Fruit fly (Drosophila melanogaster) whole organism, embryonic: ENCODE results near the gene sky.
A peak's percentile ranks its signal among the peaks of the same experiment; 100 is the strongest.

ENCODE experiments used
- Abd-B ChIP-seq: fragments of 200-800 bp; sonication (Bioruptor generic); optimal IDR thresholded peaks from 2 replicates; lab custom pipeline; 2018; ENCODE audit warnings: missing biosample characterization, mild to moderate bottlenecking, missing genetic modification characterization, moderate library complexity
- CG10267 ChIP-seq: fragments of 200-800 bp; sonication (Bioruptor generic); optimal IDR thresholded peaks from 2 replicates; lab custom pipeline; 2018; ENCODE audit warnings: missing biosample characterization, mild to moderate bottlenecking, missing genetic modification characterization, moderate library complexity
- CG15269 ChIP-seq: fragments of 200-800 bp; sonication (Bioruptor generic); optimal IDR thresholded peaks from 2 replicates; lab custom pipeline; 2018; ENCODE audit warnings: missing biosample characterization, mild to moderate bottlenecking, missing genetic modification characterization, moderate library complexity
- CG1603 ChIP-seq: fragments of 200-800 bp; sonication (Bioruptor generic); optimal IDR thresholded peaks from 2 replicates; lab custom pipeline; 2019; ENCODE audit warnings: missing biosample characterization, mild to moderate bottlenecking, missing genetic modification characterization, moderate library complexity
- CG16813 ChIP-seq: fragments of 200-800 bp; sonication (Bioruptor generic); IDR thresholded peaks from 3 replicates; pipeline ENCODE4 v1.3.6; 2022; ENCODE audit warnings: missing biosample characterization, missing genetic modification characterization; ENCODE audit not compliant: partially characterized antibody
- CG18476 ChIP-seq: fragments of 200-800 bp; sonication (Bioruptor generic); optimal IDR thresholded peaks from 2 replicates; lab custom pipeline; 2016; ENCODE audit warnings: missing biosample characterization, mild to moderate bottlenecking, missing genetic modification characterization
- CG3163 ChIP-seq: fragments of 200-800 bp; sonication (Bioruptor generic); optimal IDR thresholded peaks from 3 replicates; lab custom pipeline; 2016; ENCODE audit warnings: missing biosample characterization, missing genetic modification characterization
- CG3407 ChIP-seq: fragments of 200-800 bp; sonication (Bioruptor generic); optimal IDR thresholded peaks from 2 replicates; lab custom pipeline; 2018; ENCODE audit warnings: missing biosample characterization, mild to moderate bottlenecking, missing genetic modification characterization
- CG3726 ChIP-seq: fragments of 200-800 bp; sonication (Bioruptor generic); IDR thresholded peaks from 3 replicates; pipeline ENCODE4, ENCODE4 v1.3.6; 2022; ENCODE audit warnings: missing biosample characterization, missing genetic modification characterization
- CG3847 ChIP-seq: fragments of 200-800 bp; sonication (Bioruptor generic); IDR thresholded peaks from 2 replicates; pipeline ENCODE4 v1.3.6; 2022; ENCODE audit warnings: missing biosample characterization, missing genetic modification characterization
- CG3995 ChIP-seq: fragments of 200-800 bp; sonication (Bioruptor generic); optimal IDR thresholded peaks from 3 replicates; lab custom pipeline; 2016; ENCODE audit warnings: missing biosample characterization, missing genetic modification characterization
- CG5180 ChIP-seq: fragments of 200-800 bp; sonication (Bioruptor generic); optimal IDR thresholded peaks from 3 replicates; lab custom pipeline; 2017; ENCODE audit warnings: missing biosample characterization, missing genetic modification characterization, mild to moderate bottlenecking, moderate library complexity, missing genetic modification reagents
- CG7963 ChIP-seq: fragments of 200-800 bp; sonication (Bioruptor generic); IDR thresholded peaks from 3 replicates; pipeline ENCODE4 v1.3.6; 2022; ENCODE audit warnings: missing biosample characterization, missing genetic modification characterization; ENCODE audit not compliant: partially characterized antibody
- CG8281 ChIP-seq: fragments of 200-800 bp; sonication (Bioruptor generic); optimal IDR thresholded peaks from 2 replicates; lab custom pipeline; 2018; ENCODE audit warnings: missing biosample characterization, mild to moderate bottlenecking, missing genetic modification characterization, moderate library complexity
- CG8290 ChIP-seq, 3 experiments: fragments of 200-800 bp; sonication (Bioruptor generic); optimal IDR thresholded peaks; 2 replicates each; lab custom pipeline; 2016 to 2019; ENCODE audit warnings: missing biosample characterization in 3 of 3, missing genetic modification characterization in 3 of 3, mild to moderate bottlenecking in 2 of 3, moderate library complexity in 1 of 3
- Drgx ChIP-seq: fragments of 200-800 bp; sonication (Bioruptor generic); IDR thresholded peaks from 2 replicates; pipeline ENCODE4 v1.3.6; 2022; ENCODE audit warnings: missing biosample characterization, missing genetic modification characterization
- Hr3 ChIP-seq: fragments of 200-800 bp; sonication (Bioruptor generic); optimal IDR thresholded peaks from 3 replicates; lab custom pipeline; 2016; ENCODE audit warnings: missing biosample characterization, missing genetic modification characterization
- MESR4 ChIP-seq: fragments of 200-800 bp; sonication (Bioruptor generic); optimal IDR thresholded peaks from 2 replicates; lab custom pipeline; 2018; ENCODE audit warnings: missing biosample characterization, mild to moderate bottlenecking, missing genetic modification characterization, moderate library complexity
- Sin3A ChIP-seq: fragments of >200 bp; optimal IDR thresholded peaks from 2 replicates; lab custom pipeline; 2018
- amos ChIP-seq: fragments of 200-800 bp; sonication (Bioruptor generic); IDR thresholded peaks from 2 replicates; pipeline ENCODE4 v1.3.6; 2022; ENCODE audit warnings: missing biosample characterization, missing genetic modification characterization; ENCODE audit not compliant: partially characterized antibody
- ato ChIP-seq: fragments of 200-800 bp; sonication (Bioruptor generic); IDR thresholded peaks from 2 replicates; pipeline ENCODE4 v1.3.6; 2022; ENCODE audit warnings: missing biosample characterization, missing genetic modification characterization; ENCODE audit not compliant: partially characterized antibody
- bbx ChIP-seq: fragments of 200-800 bp; sonication (Bioruptor generic); IDR thresholded peaks from 2 replicates; pipeline ENCODE4 v1.3.6; 2022; ENCODE audit warnings: missing biosample characterization, missing genetic modification characterization; ENCODE audit not compliant: partially characterized antibody
- chinmo ChIP-seq: fragments of 200-800 bp; sonication (Bioruptor generic); IDR thresholded peaks from 4 replicates; pipeline ENCODE4 v1.3.6; 2022; ENCODE audit warnings: missing biosample characterization, missing genetic modification characterization; ENCODE audit not compliant: partially characterized antibody
- chm ChIP-seq: fragments of 200-800 bp; sonication (Bioruptor generic); IDR thresholded peaks from 2 replicates; pipeline ENCODE4 v1.3.6; 2022; ENCODE audit warnings: missing biosample characterization, missing genetic modification characterization
- chn ChIP-seq: fragments of 200-800 bp; sonication (Bioruptor generic); optimal IDR thresholded peaks from 2 replicates; lab custom pipeline; 2016; ENCODE audit warnings: missing biosample characterization, missing genetic modification characterization
- crol ChIP-seq: fragments of 200-800 bp; sonication (Bioruptor generic); IDR thresholded peaks from 2 replicates; pipeline ENCODE4 v1.3.6; 2022; ENCODE audit warnings: missing biosample characterization, missing genetic modification characterization
- disco-r ChIP-seq: fragments of 200-800 bp; sonication (Bioruptor generic); optimal IDR thresholded peaks from 2 replicates; lab custom pipeline; 2016; ENCODE audit warnings: missing biosample characterization, missing genetic modification characterization
- dmrt99B ChIP-seq: fragments of 200-800 bp; sonication (Bioruptor generic); optimal IDR thresholded peaks from 2 replicates; lab custom pipeline; 2018; ENCODE audit warnings: missing biosample characterization, mild to moderate bottlenecking, missing genetic modification characterization, moderate library complexity
- gce ChIP-seq: fragments of 200-800 bp; sonication (Bioruptor generic); IDR thresholded peaks from 3 replicates; pipeline ENCODE4 v1.3.6; 2022; ENCODE audit warnings: missing biosample characterization, missing genetic modification characterization
- hkb ChIP-seq, 2 experiments: fragments of 200-800 bp in 1 of 2; fragments of >200 bp in 1 of 2; sonication (Bioruptor generic) in 1 of 2; IDR thresholded peaks in 1 of 2; optimal IDR thresholded peaks in 1 of 2; 2 replicates each; pipeline versions ENCODE4 v1.3.6 to Lab custom; 2017 to 2022; ENCODE audit warnings: missing biosample characterization in 1 of 2, missing genetic modification characterization in 1 of 2
- jigr1 ChIP-seq: fragments of 200-800 bp; sonication (Bioruptor generic); IDR thresholded peaks from 3 replicates; pipeline ENCODE4 v1.3.6; 2022; ENCODE audit warnings: missing biosample characterization, missing genetic modification characterization
- lbe ChIP-seq: fragments of 200-800 bp; sonication (Bioruptor generic); optimal IDR thresholded peaks from 2 replicates; lab custom pipeline; 2016; ENCODE audit warnings: missing biosample characterization, mild to moderate bottlenecking, missing genetic modification characterization
- otp ChIP-seq: fragments of 200-800 bp; sonication (Bioruptor generic); IDR thresholded peaks from 3 replicates; pipeline ENCODE4, ENCODE4 v1.3.6; 2022; ENCODE audit warnings: missing biosample characterization, missing genetic modification characterization
- phol ChIP-seq: fragments of 200-800 bp; sonication (Bioruptor generic); optimal IDR thresholded peaks from 3 replicates; lab custom pipeline; 2018; ENCODE audit warnings: missing biosample characterization, mild to moderate bottlenecking, missing genetic modification characterization, moderate library complexity
- row ChIP-seq: fragments of 200-800 bp; sonication (Bioruptor generic); IDR thresholded peaks from 3 replicates; pipeline ENCODE4 v1.3.6; 2022; ENCODE audit warnings: missing biosample characterization, missing genetic modification characterization
- sc ChIP-seq, 3 experiments: fragments of >200 bp in 2 of 3; fragments of 200-800 bp in 1 of 3; sonication (Bioruptor generic) in 1 of 3; optimal IDR thresholded peaks; 2 replicates in 2 of 3; 3 replicates in 1 of 3; lab custom pipeline; 2017; ENCODE audit warnings: mild to moderate bottlenecking in 1 of 3, missing biosample characterization in 1 of 3, missing genetic modification characterization in 1 of 3, missing genetic modification reagents in 1 of 3
- sd ChIP-seq: fragments of 200-800 bp; sonication (Bioruptor generic); optimal IDR thresholded peaks from 3 replicates; lab custom pipeline; 2018; ENCODE audit warnings: missing biosample characterization, mild to moderate bottlenecking, missing genetic modification characterization, moderate library complexity
- sens ChIP-seq: fragments of 200-800 bp; sonication (Bioruptor generic); peaks from one replicate; lab custom pipeline; 2016; ENCODE audit warnings: missing biosample characterization, missing genetic modification characterization
- sens-2 ChIP-seq: fragments of 200-800 bp; sonication (Bioruptor generic); IDR thresholded peaks from 2 replicates; pipeline ENCODE4 v1.3.6; 2022; ENCODE audit warnings: missing biosample characterization, missing genetic modification characterization
- ttk ChIP-seq: fragments of 200-800 bp; sonication (Bioruptor generic); IDR thresholded peaks from 2 replicates; pipeline ENCODE4 v2.1.2; 2022; ENCODE audit warnings: missing biosample characterization, missing genetic modification characterization

The sky gene

dm6 chr2L:20944342-20944741 is 25.6 kb upstream of the sky start (continued):
- TF ChIP-seq hkb (optimal IDR thresholded peaks at IDR 0.05; lab: Kevin White, UChicago) = no peak
- peak; percentile 21; the same call in 1 of the 2 replicates for TF ChIP-seq hkb (GFP tag; IDR thresholded peaks at IDR 0.05; lab: Robert Waterston, UW)
- no peak for TF ChIP-seq chn
- TF ChIP-seq ato (GFP tag; lab: Robert Waterston, UW) = no peak
- no peak for TF ChIP-seq bbx (GFP tag; lab: Robert Waterston, UW)
- TF ChIP-seq chinmo (GFP tag; lab: Robert Waterston, UW) = no peak
- peak; percentile 42 for TF ChIP-seq CG1603 (tag; lab: Kevin White, UChicago)
- peak; percentile 60 for TF ChIP-seq phol
- no peak for TF ChIP-seq ttk (GFP tag; lab: Robert Waterston, UW)
- TF ChIP-seq CG7963 (GFP tag; lab: Robert Waterston, UW) = no peak
- peak; percentile 40 for TF ChIP-seq CG10267 (tag; lab: Kevin White, UChicago)
- no peak for TF ChIP-seq gce (GFP tag; lab: Robert Waterston, UW)
- TF ChIP-seq CG8281 (tag; lab: Kevin White, UChicago) = no peak
- TF ChIP-seq sd (tag; lab: Kevin White, UChicago) = no peak
- TF ChIP-seq jigr1 = no peak
- no peak; the same call in 1 of the 2 replicates for TF ChIP-seq chm
- TF ChIP-seq amos (GFP tag; lab: Robert Waterston, UW) = no peak
- no peak for TF ChIP-seq Sin3A
- TF ChIP-seq CG3995 = no peak
- TF ChIP-seq CG8290 (GFP tag; optimal IDR thresholded peaks at IDR 0.05; lab: Kevin White, UChicago) = no peak
- TF ChIP-seq CG8290 (tag; optimal IDR thresholded peaks at IDR 0.05; lab: Kevin White, UChicago) = no peak
- TF ChIP-seq MESR4 (GFP tag; lab: Kevin White, UChicago) = no peak
- no peak for TF ChIP-seq CG3163
- peak; percentile 29 for TF ChIP-seq Hr3 (GFP tag; lab: Kevin White, UChicago)
- TF ChIP-seq, all 482 proteins: peak for 124

dm6 chr2L:20943148-20943547 is 24.4 kb upstream of the sky start:
- no peak for TF ChIP-seq disco-r (GFP tag; lab: Kevin White, UChicago)
- no peak for TF ChIP-seq hkb (optimal IDR thresholded peaks at IDR 0.05; lab: Kevin White, UChicago)
- TF ChIP-seq hkb (GFP tag; IDR thresholded peaks at IDR 0.05; lab: Robert Waterston, UW) = no peak
- no peak for TF ChIP-seq CG18476 (GFP tag; lab: Kevin White, UChicago)
- peak; percentile 3; the same call in 1 of the 2 replicates for TF ChIP-seq crol (GFP tag; lab: Robert Waterston, UW)
- TF ChIP-seq Drgx (GFP tag; lab: Robert Waterston, UW) = peak; percentile 33; the same call in 1 of the 2 replicates
- no peak for TF ChIP-seq CG3847 (GFP tag; lab: Robert Waterston, UW)
- no peak for TF ChIP-seq lbe (GFP tag; lab: Kevin White, UChicago)
- no peak for TF ChIP-seq CG3407 (GFP tag; lab: Kevin White, UChicago)
- TF ChIP-seq CG15269 (tag; lab: Kevin White, UChicago) = no peak
- no peak for TF ChIP-seq Abd-B (GFP tag; lab: Kevin White, UChicago)
- TF ChIP-seq sens-2 = no peak

dm6 chr2L:20942206-20942863 is 23.6 kb upstream of the sky start:
- TF ChIP-seq crol (GFP tag; lab: Robert Waterston, UW) = peak; percentile 80
- TF ChIP-seq ato (GFP tag; lab: Robert Waterston, UW) = no peak
- peak; percentile 1 for TF ChIP-seq sens (GFP tag; lab: Kevin White, UChicago)
- TF ChIP-seq sc (optimal IDR thresholded peaks at IDR 0.05; lab: Kevin White, UChicago) = no peak
- no peak for TF ChIP-seq sc (GFP tag; optimal IDR thresholded peaks at IDR 0.05; lab: Kevin White, UChicago)
- no peak for TF ChIP-seq CG5180 (GFP tag; lab: Kevin White, UChicago)
- TF ChIP-seq otp = no peak
- TF ChIP-seq dmrt99B (tag; lab: Kevin White, UChicago) = no peak
- TF ChIP-seq CG16813 (GFP tag; lab: Robert Waterston, UW) = 0 out of 3 replicates have a peak, but pooled peaks have one; percentile 8
- TF ChIP-seq CG3726 (GFP tag; lab: Robert Waterston, UW) = no peak
- no peak for TF ChIP-seq row (GFP tag; lab: Robert Waterston, UW)
